Worm (Caenorhabditis elegans): ENCODE data around the gene nhr-40.

- TF ChIP-seq ceh-2 (tag; optimal IDR thresholded peaks at IDR 0.05) (no peak), pqm-1 (tag; optimal IDR thresholded peaks at IDR 0.05) (no peak), rnt-1 (tag; optimal IDR thresholded peaks at IDR 0.05) (no peak), pag-3 (tag; optimal IDR thresholded peaks at IDR 0.05; ENCODE audit: borderline replicate concordance) (no peak), tbx-7 (tag; optimal IDR thresholded peaks at IDR 0.05) (no peak), fkh-10 (GFP tag; optimal IDR thresholded peaks at IDR 0.05) (no peak), T23F11.4 (GFP tag; optimal IDR thresholded peaks at IDR 0.05) (no peak)
Measured at ce11 chrX:2632869-2633268, 39.1 kb downstream of the nhr-40 start.

All from whole organism, late embryonic.